Fruit fly (Drosophila melanogaster): ENCODE data around the gene CG10274.

DNA sequence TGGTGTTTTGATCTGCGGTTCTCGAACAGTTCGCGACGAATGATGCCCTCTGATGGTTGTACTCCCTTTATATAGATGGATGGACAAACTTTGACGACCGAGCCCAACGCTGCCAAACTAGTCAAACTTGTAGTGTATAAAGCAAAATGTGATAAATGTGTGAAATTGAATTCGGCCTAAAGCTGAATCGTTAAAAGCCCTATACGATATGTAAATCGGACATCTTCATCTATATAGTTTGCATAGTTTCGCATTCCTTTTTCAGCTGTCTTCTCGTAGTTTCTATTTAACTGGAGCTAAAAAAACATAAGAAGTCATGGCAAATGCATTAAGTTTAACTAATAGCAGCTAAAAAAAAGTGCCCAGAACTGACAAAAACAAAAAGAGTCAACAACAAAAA lies 48.1 kb downstream of the CG10274 start, which contains the start of gene Lcp65Ag2:
- TF ChIP-seq CG11617 (GFP tag; optimal IDR thresholded peaks at IDR 0.05): no peak
- no peak for TF ChIP-seq Clk (GFP tag; optimal IDR thresholded peaks at IDR 0.05)
- no peak for TF ChIP-seq bab1 (GFP tag; optimal IDR thresholded peaks at IDR 0.05)
- no peak for TF ChIP-seq Hr96 (GFP tag; optimal IDR thresholded peaks at IDR 0.05)
- no peak for TF ChIP-seq CG7101 (tag; optimal IDR thresholded peaks at IDR 0.05)
- TF ChIP-seq CG5204 (GFP tag; optimal IDR thresholded peaks at IDR 0.05): no peak
- no peak for TF ChIP-seq kay (GFP tag; ENCODE audit: borderline replicate concordance)
- no peak for TF ChIP-seq CG1620 (GFP tag; optimal IDR thresholded peaks at IDR 0.05)
- no peak for TF ChIP-seq CG7045 (GFP tag; optimal IDR thresholded peaks at IDR 0.05)
- no peak for TF ChIP-seq CG33017 (tag; optimal IDR thresholded peaks at IDR 0.05)
- TF ChIP-seq CG14711 (tag; optimal IDR thresholded peaks at IDR 0.05): no peak

All from whole organism, adult.